Fruit fly (Drosophila melanogaster): Measurements from ENCODE around the gene CG5087.

- TF ChIP-seq Pif1A (GFP tag; optimal IDR thresholded peaks at IDR 0.05) = no peak
- TF ChIP-seq CG4496 (GFP tag; IDR thresholded peaks at IDR 0.05) = no peak
- no peak for TF ChIP-seq gl (tag; optimal IDR thresholded peaks at IDR 0.05)
- TF ChIP-seq rn (GFP tag; IDR thresholded peaks at IDR 0.05) = no peak
Observed at dm6 chr3L:9003369-9003768, 5.4 kb downstream of the CG5087 start.

Data from whole organism, pupa.